Worm (Caenorhabditis elegans): ENCODE measurements around the gene nhr-125.

nhr-125 gene

ce11 chrV:4325415-4325814 lies at the start of gene nhr-125:
TSS of gene nhr-125 (minus strand) at chrV:4325515.
- TF ChIP-seq ztf-23 (GFP tag; IDR thresholded peaks at IDR 0.05) (no peak), med-1 (GFP tag; optimal IDR thresholded peaks at IDR 0.05; ENCODE audit: insufficient read depth) (no peak), tab-1 (GFP tag; IDR thresholded peaks at IDR 0.05) (no peak), ztf-29 (GFP tag; IDR thresholded peaks at IDR 0.05) (no peak), klf-2 (GFP tag; conservative IDR thresholded peaks at IDR 0.05) (no peak), flt-1 (GFP tag; IDR thresholded peaks at IDR 0.05) (no peak), cog-1 (tag; optimal IDR thresholded peaks at IDR 0.05) (no peak), ref-1 (GFP tag; conservative IDR thresholded peaks at IDR 0.05) (no peak), T22C8.4 (GFP tag; IDR thresholded peaks at IDR 0.05) (no peak)

DNA sequence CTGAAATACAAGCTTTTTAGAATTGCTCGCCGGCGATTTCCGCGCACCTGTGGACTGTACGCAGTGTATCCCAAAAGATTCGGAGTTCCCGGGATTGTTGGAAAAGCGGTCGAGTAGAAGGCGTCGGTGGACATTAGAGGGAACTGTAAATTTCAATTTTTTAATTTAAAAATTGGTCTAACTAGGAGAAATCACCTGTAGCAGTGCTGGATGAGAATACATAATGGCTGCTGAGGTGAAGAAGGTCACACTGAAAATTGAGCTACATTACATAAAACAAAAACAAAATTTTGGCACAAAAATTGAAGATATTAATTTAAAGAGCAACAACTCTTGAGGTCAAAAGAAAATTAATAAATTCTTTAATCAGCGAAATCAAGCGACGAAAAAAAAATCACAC lies 49.3 kb upstream of the nhr-125 start, which contains the start of gene neg-1:
neg-1 (minus strand) TSS at position 250 of the 400 bp plus-strand sequence.
- no peak for TF ChIP-seq cog-1 (tag; optimal IDR thresholded peaks at IDR 0.05)
- TF ChIP-seq T22C8.4 (GFP tag; IDR thresholded peaks at IDR 0.05) = no peak
- TF ChIP-seq med-1 (GFP tag; optimal IDR thresholded peaks at IDR 0.05; ENCODE audit: insufficient read depth) = no peak
- TF ChIP-seq ztf-29 (GFP tag; IDR thresholded peaks at IDR 0.05) = no peak
- no peak for TF ChIP-seq ztf-23 (GFP tag; IDR thresholded peaks at IDR 0.05)
- no peak for TF ChIP-seq ref-1 (GFP tag; conservative IDR thresholded peaks at IDR 0.05)
- TF ChIP-seq klf-2 (GFP tag; conservative IDR thresholded peaks at IDR 0.05) = no peak
- no peak for TF ChIP-seq flt-1 (GFP tag; IDR thresholded peaks at IDR 0.05)
- no peak for TF ChIP-seq tab-1 (GFP tag; IDR thresholded peaks at IDR 0.05)

DNA sequence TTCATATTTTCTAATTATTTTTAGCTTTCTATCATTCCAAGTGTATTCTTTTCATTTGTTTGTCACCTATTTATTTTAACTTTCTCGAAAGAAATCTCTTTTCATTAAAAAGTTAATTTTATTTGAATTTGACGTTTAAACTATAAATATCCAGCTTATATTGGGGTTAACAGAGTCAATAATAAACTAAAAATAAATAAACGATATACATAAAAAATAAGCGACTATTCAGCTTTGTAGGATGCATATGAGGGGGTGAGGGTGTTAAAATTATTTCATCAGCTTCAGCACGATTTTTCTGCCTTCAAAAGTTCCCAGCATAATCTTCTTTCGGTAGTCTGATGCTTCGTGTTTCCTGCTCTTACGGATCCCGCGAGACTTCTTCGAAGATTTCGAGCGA lies 48.3 kb upstream of the nhr-125 start:
- TF ChIP-seq flt-1 (GFP tag; IDR thresholded peaks at IDR 0.05) (no peak), T22C8.4 (GFP tag; IDR thresholded peaks at IDR 0.05) (no peak), ref-1 (GFP tag; conservative IDR thresholded peaks at IDR 0.05) (no peak), ztf-23 (GFP tag; IDR thresholded peaks at IDR 0.05) (no peak), med-1 (GFP tag; optimal IDR thresholded peaks at IDR 0.05; ENCODE audit: insufficient read depth) (no peak), klf-2 (GFP tag; conservative IDR thresholded peaks at IDR 0.05) (no peak), tab-1 (GFP tag; IDR thresholded peaks at IDR 0.05) (no peak), cog-1 (tag; optimal IDR thresholded peaks at IDR 0.05) (no peak), ztf-29 (GFP tag; IDR thresholded peaks at IDR 0.05) (no peak)

DNA sequence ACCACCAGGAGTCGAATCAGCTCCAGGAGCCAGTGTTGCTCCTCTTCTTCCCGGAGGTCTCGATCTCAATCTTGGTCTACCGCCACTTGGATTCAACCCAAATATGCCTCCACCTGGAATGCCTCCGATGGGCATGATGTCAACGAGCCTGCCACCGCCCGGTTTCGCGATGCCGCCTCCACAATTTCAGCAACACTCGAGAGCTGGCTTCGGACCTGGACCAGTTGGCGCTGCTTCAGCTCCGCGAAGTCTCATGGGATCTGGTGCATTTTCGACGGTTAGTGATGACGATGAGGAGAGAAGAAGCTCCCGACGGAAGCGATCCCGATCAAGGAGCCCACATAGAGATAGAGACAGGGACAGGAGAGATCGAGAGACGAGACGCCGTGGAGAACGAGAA lies 47.7 kb upstream of the nhr-125 start:
- TF ChIP-seq ztf-29 (GFP tag; IDR thresholded peaks at IDR 0.05) (no peak), flt-1 (GFP tag; IDR thresholded peaks at IDR 0.05) (no peak), tab-1 (GFP tag; IDR thresholded peaks at IDR 0.05) (no peak), T22C8.4 (GFP tag; IDR thresholded peaks at IDR 0.05) (no peak), cog-1 (tag; optimal IDR thresholded peaks at IDR 0.05) (no peak), ztf-23 (GFP tag; IDR thresholded peaks at IDR 0.05) (no peak), ref-1 (GFP tag; conservative IDR thresholded peaks at IDR 0.05) (no peak), med-1 (GFP tag; optimal IDR thresholded peaks at IDR 0.05; ENCODE audit: insufficient read depth) (no peak), klf-2 (GFP tag; conservative IDR thresholded peaks at IDR 0.05) (no peak)

DNA sequence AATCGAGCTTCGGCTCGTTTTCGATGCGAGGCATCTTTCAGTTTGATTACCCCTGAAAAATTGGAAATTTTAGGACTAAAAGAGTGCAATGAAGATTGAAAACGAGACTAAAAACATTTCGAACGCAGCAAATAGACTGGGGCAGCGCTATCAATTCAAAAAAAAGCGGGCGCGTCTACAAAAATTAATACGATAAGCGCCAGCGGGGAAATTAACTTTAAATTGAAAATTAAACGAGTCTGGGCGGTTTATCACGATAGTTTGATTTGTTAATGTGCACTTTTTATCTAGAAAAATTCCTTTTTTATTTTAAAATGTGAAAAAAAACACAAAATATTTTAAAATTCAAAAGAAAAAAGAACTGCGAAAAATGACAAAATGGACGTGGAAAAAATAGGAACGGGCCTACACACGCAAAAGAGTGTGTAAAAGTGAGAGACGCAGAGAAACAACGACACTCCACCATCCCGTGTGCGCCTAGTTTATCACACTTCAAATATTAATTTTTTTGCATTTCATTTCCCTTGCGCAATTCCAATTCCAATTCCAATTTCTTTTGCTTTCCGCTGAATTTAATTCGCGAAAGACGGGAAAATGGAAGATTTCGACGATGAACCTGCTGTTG lies 46.1 kb upstream of the nhr-125 start, which contains the start of the genes gmpr-1 and fipp-1:
gmpr-1 (minus strand) TSS at position 75 of the 625 bp plus-strand sequence.
fipp-1 (plus strand) TSS at position 499 of the 625 bp plus-strand sequence.
- TF ChIP-seq T22C8.4 (GFP tag; IDR thresholded peaks at IDR 0.05) (no peak), med-1 (GFP tag; optimal IDR thresholded peaks at IDR 0.05; ENCODE audit: insufficient read depth) (no peak), klf-2 (GFP tag; conservative IDR thresholded peaks at IDR 0.05) (no peak), ztf-23 (GFP tag; IDR thresholded peaks at IDR 0.05) (no peak), cog-1 (tag; optimal IDR thresholded peaks at IDR 0.05) (no peak), ref-1 (GFP tag; conservative IDR thresholded peaks at IDR 0.05) (no peak), tab-1 (GFP tag; IDR thresholded peaks at IDR 0.05) (no peak), ztf-29 (GFP tag; IDR thresholded peaks at IDR 0.05) (no peak)

DNA sequence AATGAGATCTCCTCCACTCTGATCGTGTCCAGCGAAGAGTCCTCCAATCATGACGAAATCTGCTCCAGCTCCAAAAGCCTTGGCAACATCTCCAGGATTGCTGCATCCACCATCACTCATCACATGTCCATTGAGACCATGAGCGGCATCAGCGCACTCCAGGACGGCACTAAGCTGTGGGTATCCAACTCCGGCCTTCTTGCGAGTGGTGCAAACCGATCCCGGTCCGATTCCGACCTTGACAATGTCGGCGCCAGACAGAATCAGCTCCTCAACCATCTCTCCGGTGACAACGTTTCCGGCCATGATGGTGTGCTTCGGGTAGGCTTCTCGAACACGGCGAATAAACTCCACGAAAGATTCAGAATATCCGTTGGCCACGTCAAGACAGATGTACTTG lies 45.2 kb upstream of the nhr-125 start:
- TF ChIP-seq tab-1 (GFP tag; IDR thresholded peaks at IDR 0.05) (no peak), ref-1 (GFP tag; conservative IDR thresholded peaks at IDR 0.05) (no peak), ztf-23 (GFP tag; IDR thresholded peaks at IDR 0.05) (no peak), ztf-29 (GFP tag; IDR thresholded peaks at IDR 0.05) (no peak), T22C8.4 (GFP tag; IDR thresholded peaks at IDR 0.05) (no peak), klf-2 (GFP tag; conservative IDR thresholded peaks at IDR 0.05) (no peak), med-1 (GFP tag; optimal IDR thresholded peaks at IDR 0.05; ENCODE audit: insufficient read depth) (no peak), cog-1 (tag; optimal IDR thresholded peaks at IDR 0.05) (no peak), flt-1 (GFP tag; IDR thresholded peaks at IDR 0.05) (no peak)

DNA sequence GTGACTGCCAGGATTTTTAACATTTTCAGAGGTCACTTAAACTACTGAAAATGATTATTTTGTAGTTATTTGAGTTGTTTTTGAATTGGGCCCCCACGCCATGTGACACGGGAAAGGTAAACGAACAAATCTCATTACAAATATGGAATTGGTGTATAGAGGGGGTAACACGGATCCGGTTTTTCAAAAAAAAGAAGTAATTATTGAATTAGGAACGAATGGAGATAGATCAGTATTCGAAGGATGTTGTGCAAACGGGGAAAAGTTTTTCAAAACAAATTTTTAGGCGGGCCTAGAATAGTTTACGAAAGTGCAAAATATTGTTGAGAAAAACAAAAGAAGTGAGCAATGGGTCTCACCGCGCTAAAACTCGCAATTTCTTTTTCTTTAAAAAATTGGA lies 41.1 kb upstream of the nhr-125 start, which contains the start of gene F32D1.11:
F32D1.11 (minus strand) TSS at position 101 of the 400 bp plus-strand sequence.
- TF ChIP-seq ref-1 (GFP tag; conservative IDR thresholded peaks at IDR 0.05) (no peak), T22C8.4 (GFP tag; IDR thresholded peaks at IDR 0.05) (no peak), tab-1 (GFP tag; IDR thresholded peaks at IDR 0.05) (no peak), flt-1 (GFP tag; IDR thresholded peaks at IDR 0.05) (no peak), cog-1 (tag; optimal IDR thresholded peaks at IDR 0.05) (no peak), ztf-29 (GFP tag; IDR thresholded peaks at IDR 0.05) (no peak), ztf-23 (GFP tag; IDR thresholded peaks at IDR 0.05) (no peak), med-1 (GFP tag; optimal IDR thresholded peaks at IDR 0.05; ENCODE audit: insufficient read depth) (no peak), klf-2 (GFP tag; conservative IDR thresholded peaks at IDR 0.05) (no peak)

DNA sequence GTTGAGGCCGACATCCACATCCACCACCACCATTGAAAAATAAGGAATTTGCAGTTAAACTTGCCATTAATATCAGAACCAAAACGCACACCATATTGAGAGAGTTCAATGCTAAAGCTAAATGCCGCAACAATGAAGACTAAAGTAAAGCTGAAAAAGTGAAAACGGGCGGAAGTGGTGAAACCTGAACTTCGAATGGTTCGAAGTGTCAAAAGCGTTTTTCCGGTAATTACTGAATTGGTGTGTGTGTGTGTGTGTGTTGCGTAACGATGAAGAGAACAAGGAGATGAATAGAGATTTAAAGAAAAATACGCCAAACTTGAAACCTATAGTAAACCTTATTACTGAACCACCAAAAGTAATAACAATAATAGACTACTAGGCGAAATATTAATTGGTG lies 39.2 kb upstream of the nhr-125 start, which contains the start of gene grl-13:
grl-13 (minus strand) TSS at position 101 of the 400 bp plus-strand sequence.
- TF ChIP-seq T22C8.4 (GFP tag; IDR thresholded peaks at IDR 0.05) (no peak), cog-1 (tag; optimal IDR thresholded peaks at IDR 0.05) (no peak), klf-2 (GFP tag; conservative IDR thresholded peaks at IDR 0.05) (no peak)

DNA sequence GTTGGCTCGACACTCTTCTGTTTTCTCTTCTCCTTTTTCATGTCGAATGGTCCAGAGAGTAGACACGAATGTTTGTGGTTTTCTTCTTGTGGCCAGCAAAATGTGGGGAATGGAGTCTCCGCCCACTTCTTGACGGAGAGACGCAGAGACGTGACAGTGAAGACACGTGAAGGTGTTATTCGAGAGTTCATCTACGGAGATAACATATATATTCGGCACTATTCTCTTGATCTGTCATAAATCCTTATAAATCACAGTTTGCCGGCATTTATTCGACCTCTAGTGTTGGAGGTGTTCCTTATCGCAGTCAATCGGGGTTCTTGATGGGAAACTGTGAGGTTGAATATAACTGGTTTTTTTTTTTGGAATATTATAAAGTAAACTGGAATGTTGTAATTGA lies 36.2 kb upstream of the nhr-125 start, which contains the start of gene F32D1.3:
F32D1.3 (minus strand) TSS at position 65 of the 400 bp plus-strand sequence.
- TF ChIP-seq flt-1 (GFP tag; IDR thresholded peaks at IDR 0.05) = no peak
- no peak for TF ChIP-seq ztf-29 (GFP tag; IDR thresholded peaks at IDR 0.05)
- no peak for TF ChIP-seq ref-1 (GFP tag; conservative IDR thresholded peaks at IDR 0.05)
- TF ChIP-seq klf-2 (GFP tag; conservative IDR thresholded peaks at IDR 0.05) = no peak

Data from whole organism, midembryonic.